Worm (Caenorhabditis elegans) whole organism, midembryonic: ENCODE measurements around the gene lpd-7.

ENCODE experiments used
- T22C8.4 ChIP-seq: fragments of 200-800 bp; sonication (Bioruptor generic); IDR thresholded peaks from 2 replicates; pipeline ENCODE4 v1.3.6; 2022; ENCODE audit warnings: missing genetic modification characterization, missing compliant biosample characterization
- cog-1 ChIP-seq: sonication (generic microtip); optimal IDR thresholded peaks from 2 replicates; lab custom pipeline; 2016; ENCODE audit warnings: missing genetic modification characterization, missing compliant biosample characterization
- flt-1 ChIP-seq: fragments of 200-800 bp; sonication (Bioruptor generic); IDR thresholded peaks from 2 replicates; pipeline ENCODE4 v1.3.6; 2022; ENCODE audit warnings: missing genetic modification characterization, missing compliant biosample characterization
- klf-2 ChIP-seq: fragments of 200-800 bp; sonication (Bioruptor generic); conservative IDR thresholded peaks from 2 replicates; pipeline ENCODE4 v1.3.6; 2022; ENCODE audit warnings: missing genetic modification reagents, missing genetic modification characterization, missing compliant biosample characterization
- med-1 ChIP-seq: sonication (generic microtip); optimal IDR thresholded peaks from 2 replicates; lab custom pipeline; 2017; ENCODE audit warnings: missing genetic modification characterization, mild to moderate bottlenecking, missing compliant biosample characterization, antibody characterized with exemption, missing genetic modification reagents; ENCODE audit not compliant: insufficient read depth
- ref-1 ChIP-seq: fragments of 200-800 bp; sonication (Bioruptor generic); conservative IDR thresholded peaks from 2 replicates; pipeline ENCODE4 v1.3.6; 2022; ENCODE audit warnings: missing genetic modification reagents, missing genetic modification characterization, missing compliant biosample characterization
- tab-1 ChIP-seq: fragments of 200-800 bp; sonication (Bioruptor generic); IDR thresholded peaks from 2 replicates; pipeline ENCODE4 v1.3.6; 2022; ENCODE audit warnings: missing genetic modification characterization, missing compliant biosample characterization
- ztf-23 ChIP-seq: fragments of 200-800 bp; sonication (Bioruptor generic); IDR thresholded peaks from 2 replicates; pipeline ENCODE4 v1.3.6; 2022; ENCODE audit warnings: missing genetic modification reagents, missing genetic modification characterization, missing compliant biosample characterization
- ztf-29 ChIP-seq: fragments of 200-800 bp; sonication (Bioruptor generic); IDR thresholded peaks from 2 replicates; pipeline ENCODE4 v1.3.6; 2022; ENCODE audit warnings: missing genetic modification reagents, missing genetic modification characterization, missing compliant biosample characterization

Gene lpd-7

DNA sequence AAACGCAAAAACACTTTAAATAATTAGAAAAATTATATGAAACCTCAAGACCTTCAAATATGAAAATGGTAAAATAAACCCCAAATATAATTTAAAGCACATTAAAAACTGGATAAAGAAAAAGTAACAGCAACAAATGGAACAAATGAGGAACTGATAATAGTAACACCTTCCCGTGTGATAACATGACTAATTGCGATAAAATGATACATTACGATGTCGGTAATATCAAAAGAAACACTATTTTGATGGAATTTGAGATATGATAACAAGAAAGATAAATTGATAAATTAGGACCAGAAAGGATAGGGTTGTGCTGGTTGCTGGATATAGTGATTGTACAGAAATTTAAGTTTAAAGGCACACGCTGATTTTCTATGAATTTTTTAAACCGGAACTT lies 31.1 kb upstream of the lpd-7 start:
- no peak for TF ChIP-seq ztf-29 (GFP tag; lab: Robert Waterston, UW)
- TF ChIP-seq ztf-23 (GFP tag; lab: Robert Waterston, UW): no peak
- TF ChIP-seq T22C8.4 (GFP tag; lab: Robert Waterston, UW): no peak
- no peak for TF ChIP-seq flt-1 (GFP tag; lab: Robert Waterston, UW)
- TF ChIP-seq ref-1: no peak

DNA sequence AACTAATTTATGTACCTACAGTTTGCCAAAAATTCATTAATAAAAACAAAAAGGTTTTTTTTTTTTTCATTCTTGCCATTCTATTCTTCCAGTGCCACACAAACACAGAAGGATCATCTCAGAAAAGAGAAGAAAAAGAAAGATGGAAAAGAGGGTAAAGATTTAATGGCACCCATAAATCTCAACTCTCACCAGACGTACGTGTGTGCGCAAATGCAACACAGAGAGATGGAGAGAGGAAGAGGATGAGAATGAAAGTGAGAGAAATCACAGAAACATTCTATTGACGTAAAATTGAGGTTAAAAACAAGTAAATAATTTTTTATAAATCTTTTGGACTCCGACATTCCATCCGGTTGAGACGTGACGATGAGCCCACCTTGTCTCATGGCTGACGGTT lies 28.9 kb upstream of the lpd-7 start:
- TF ChIP-seq tab-1: no peak
- TF ChIP-seq klf-2 (GFP tag; lab: Robert Waterston, UW): no peak
- no peak for TF ChIP-seq med-1 (GFP tag; lab: Kevin White, UChicago)

DNA sequence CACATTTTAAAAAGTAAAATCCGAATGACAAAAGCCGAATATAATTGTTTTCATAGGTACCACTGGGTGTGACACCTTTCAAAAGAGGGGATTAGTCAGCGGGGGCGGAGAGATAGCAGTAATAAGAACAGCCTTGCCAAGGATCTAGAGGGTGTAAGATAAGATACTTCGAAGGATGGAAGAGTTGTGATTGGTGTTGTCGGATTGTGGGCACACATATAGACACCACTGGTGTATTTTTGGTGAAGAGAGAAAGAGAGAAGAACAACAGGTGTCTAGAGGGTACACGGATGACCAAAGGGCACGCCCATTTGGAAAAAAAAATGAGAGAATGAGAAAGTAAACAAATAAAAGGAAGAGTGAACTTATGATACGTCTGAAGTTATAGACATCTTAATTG lies 28.0 kb upstream of the lpd-7 start:
- TF ChIP-seq tab-1 (no peak), med-1 (GFP tag; lab: Kevin White, UChicago) (no peak), flt-1 (GFP tag; lab: Robert Waterston, UW) (no peak), ztf-23 (GFP tag; lab: Robert Waterston, UW) (no peak), ref-1 (no peak), ztf-29 (GFP tag; lab: Robert Waterston, UW) (no peak), cog-1 (tag; lab: Kevin White, UChicago) (no peak), klf-2 (GFP tag; lab: Robert Waterston, UW) (no peak), T22C8.4 (GFP tag; lab: Robert Waterston, UW) (no peak)

DNA sequence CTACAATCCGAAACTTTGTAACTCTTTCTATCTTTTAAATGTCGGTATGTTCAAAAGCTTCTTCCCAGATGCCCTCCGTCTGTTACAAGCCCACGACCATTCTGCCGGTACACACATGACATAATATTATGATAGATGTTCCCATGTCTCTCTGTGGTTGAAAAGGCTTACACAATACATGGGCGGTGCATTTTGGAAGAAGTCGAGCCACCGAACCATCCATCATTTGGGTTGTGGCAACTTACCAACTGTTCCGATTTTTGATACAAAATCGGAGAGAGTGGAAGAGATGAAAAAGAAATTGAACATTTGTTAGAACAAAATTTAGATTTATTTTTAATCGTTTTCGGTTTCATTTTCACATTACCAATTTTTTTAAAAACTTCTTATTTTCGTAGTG lies 24.2 kb upstream of the lpd-7 start:
- no peak for TF ChIP-seq ztf-29 (GFP tag; lab: Robert Waterston, UW)
- no peak for TF ChIP-seq T22C8.4 (GFP tag; lab: Robert Waterston, UW)
- TF ChIP-seq klf-2 (GFP tag; lab: Robert Waterston, UW): no peak

DNA sequence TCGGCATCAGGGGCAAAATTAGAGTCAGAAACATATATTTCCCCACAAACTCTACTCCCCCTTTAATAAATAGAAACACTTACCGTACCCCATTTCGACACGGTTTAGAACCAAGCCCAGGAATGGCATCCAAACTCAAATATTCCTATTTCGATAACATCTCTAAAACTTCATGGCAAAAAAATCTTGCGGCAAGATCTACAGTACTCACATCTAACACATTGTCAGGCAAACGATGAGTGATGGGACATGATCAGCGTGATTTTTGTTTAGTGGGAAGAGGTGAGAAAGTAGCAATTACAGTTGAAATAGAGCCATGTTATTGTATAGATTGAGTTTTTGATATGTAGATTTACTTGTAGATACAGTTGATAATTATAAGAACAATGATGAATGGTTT lies 22.2 kb upstream of the lpd-7 start:
- TF ChIP-seq med-1 (GFP tag; lab: Kevin White, UChicago): no peak
- TF ChIP-seq cog-1 (tag; lab: Kevin White, UChicago): no peak
- TF ChIP-seq tab-1: no peak
- TF ChIP-seq ztf-23 (GFP tag; lab: Robert Waterston, UW): no peak
- no peak for TF ChIP-seq T22C8.4 (GFP tag; lab: Robert Waterston, UW)
- no peak for TF ChIP-seq flt-1 (GFP tag; lab: Robert Waterston, UW)
- no peak for TF ChIP-seq klf-2 (GFP tag; lab: Robert Waterston, UW)
- no peak for TF ChIP-seq ref-1
- no peak for TF ChIP-seq ztf-29 (GFP tag; lab: Robert Waterston, UW)

DNA sequence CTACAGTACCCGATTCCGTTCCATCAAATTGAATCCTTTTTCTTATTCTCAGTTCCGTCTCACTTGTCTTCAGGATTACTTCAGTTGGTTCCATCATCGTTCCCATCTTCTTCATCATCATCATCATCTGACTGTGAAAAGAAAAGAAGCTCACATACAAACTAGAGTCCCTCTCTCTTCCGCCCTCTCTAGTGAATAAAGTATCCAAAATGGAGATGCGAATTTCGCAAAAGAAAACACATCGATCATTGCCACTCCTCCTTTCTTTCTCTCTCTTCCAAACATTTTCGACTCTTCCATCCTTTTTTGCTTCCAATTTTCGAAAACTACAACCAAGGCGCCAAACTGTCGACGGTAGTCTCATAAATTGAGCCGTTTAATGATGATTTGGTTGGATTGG lies 20.3 kb upstream of the lpd-7 start:
- no peak for TF ChIP-seq med-1 (GFP tag; lab: Kevin White, UChicago)
- TF ChIP-seq T22C8.4 (GFP tag; lab: Robert Waterston, UW): no peak
- TF ChIP-seq tab-1: no peak
- no peak for TF ChIP-seq cog-1 (tag; lab: Kevin White, UChicago)
- no peak for TF ChIP-seq ztf-29 (GFP tag; lab: Robert Waterston, UW)
- TF ChIP-seq ref-1: no peak
- no peak for TF ChIP-seq ztf-23 (GFP tag; lab: Robert Waterston, UW)
- TF ChIP-seq klf-2 (GFP tag; lab: Robert Waterston, UW): no peak
- no peak for TF ChIP-seq flt-1 (GFP tag; lab: Robert Waterston, UW)

DNA sequence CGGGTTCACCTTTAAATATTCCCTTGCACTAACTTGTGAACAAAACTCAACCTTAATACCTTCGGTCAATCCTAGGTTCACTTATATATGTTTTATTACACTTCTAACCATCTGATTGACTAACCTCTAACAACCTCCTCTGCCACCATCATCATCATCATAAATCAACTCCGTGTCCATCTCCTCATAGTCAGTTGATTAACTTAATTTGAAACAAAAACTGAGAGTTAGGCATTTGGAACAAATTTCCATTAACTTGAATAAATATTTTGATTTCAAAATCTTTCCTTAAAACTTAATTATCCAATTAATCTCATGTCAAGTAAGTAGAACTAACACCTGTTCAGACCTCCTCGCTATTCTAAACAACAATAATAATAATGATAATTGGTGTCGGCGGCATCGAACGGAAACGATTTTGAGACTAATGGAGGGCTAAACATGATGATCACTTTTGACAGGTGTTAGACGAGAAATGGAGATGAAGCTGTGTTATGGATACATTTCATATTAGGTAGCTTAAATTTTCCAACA lies 19.4 kb upstream of the lpd-7 start:
- no peak for TF ChIP-seq cog-1 (tag; lab: Kevin White, UChicago)
- no peak for TF ChIP-seq flt-1 (GFP tag; lab: Robert Waterston, UW)
- TF ChIP-seq ztf-23 (GFP tag; lab: Robert Waterston, UW): no peak
- TF ChIP-seq med-1 (GFP tag; lab: Kevin White, UChicago): no peak
- no peak for TF ChIP-seq ref-1
- TF ChIP-seq tab-1: no peak
- no peak for TF ChIP-seq T22C8.4 (GFP tag; lab: Robert Waterston, UW)
- no peak for TF ChIP-seq ztf-29 (GFP tag; lab: Robert Waterston, UW)
- TF ChIP-seq klf-2 (GFP tag; lab: Robert Waterston, UW): no peak

DNA sequence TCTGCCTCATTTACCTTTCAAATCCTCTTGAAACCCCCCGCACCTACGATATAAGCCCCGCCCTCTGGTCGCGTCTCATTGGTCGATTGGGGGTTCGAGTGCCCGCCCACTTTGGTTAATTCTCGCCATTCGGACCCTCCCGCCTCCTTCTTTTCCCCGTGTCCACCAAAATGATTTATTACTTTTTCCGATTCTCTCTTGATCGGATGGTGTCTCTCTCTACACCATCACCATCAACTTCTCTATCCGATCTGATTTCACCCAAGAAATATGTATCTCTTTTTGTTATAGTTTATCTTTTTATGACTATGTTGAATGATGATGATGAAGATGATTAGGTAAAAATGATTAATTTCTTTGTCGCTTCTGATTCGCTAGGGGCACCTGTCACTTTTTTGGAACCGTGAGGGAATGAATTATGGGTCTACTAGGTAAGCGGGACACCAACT lies 18.4 kb upstream of the lpd-7 start:
- TF ChIP-seq ztf-29 (GFP tag; lab: Robert Waterston, UW) (no peak), klf-2 (GFP tag; lab: Robert Waterston, UW) (no peak), ztf-23 (GFP tag; lab: Robert Waterston, UW) (no peak), T22C8.4 (GFP tag; lab: Robert Waterston, UW) (no peak), med-1 (GFP tag; lab: Kevin White, UChicago) (no peak), cog-1 (tag; lab: Kevin White, UChicago) (no peak), tab-1 (no peak), ref-1 (no peak), flt-1 (GFP tag; lab: Robert Waterston, UW) (no peak)

DNA sequence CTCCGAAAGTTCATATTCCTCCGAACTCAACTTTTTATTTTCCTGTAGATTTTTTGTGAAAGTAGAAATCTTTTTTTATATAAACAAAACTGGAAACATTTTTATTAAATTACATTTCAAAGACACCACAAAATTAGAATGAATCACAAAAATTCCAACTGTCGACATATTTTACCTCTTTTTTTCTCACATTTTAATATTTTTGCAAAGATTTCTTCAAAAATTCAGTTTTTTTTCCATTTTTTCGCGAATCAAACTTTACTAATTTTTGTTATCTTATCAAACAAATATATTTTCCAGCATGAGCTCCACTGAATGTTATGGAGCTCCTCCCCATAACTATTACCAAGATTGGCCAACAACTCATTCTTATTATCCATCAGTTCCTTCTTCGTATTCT lies 17.8 kb upstream of the lpd-7 start, which contains the start of gene ceh-13:
TSS of gene ceh-13 (plus strand) at position 301 of the 400 bp plus-strand sequence.
- TF ChIP-seq T22C8.4 (GFP tag; lab: Robert Waterston, UW) (no peak), flt-1 (GFP tag; lab: Robert Waterston, UW) (no peak)

DNA sequence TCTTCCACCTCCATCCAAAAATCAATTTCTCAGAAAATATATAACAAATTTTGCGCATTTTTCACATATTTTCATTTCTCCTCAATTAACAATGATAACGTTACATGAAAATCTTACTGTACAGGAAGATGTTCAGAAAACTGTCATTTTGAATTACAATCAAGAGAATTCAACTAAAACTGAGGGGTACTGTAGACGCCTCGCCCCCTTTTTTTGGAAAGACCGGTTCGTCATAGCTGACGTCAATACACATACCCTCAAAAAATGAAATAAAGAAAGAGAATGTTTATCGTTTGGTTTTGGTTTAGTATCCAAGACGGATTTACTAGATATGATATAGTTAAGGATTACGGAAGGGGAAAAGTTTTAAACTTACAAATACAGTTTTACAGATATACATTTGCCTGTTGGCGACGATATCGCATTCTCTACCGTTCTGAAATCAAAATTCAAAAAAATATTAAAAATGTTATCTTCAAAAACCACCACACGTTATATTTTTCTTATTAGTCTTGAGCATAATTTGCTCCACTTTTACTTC lies 15.2 kb upstream of the lpd-7 start:
- TF ChIP-seq ztf-29 (GFP tag; lab: Robert Waterston, UW): no peak
- TF ChIP-seq ztf-23 (GFP tag; lab: Robert Waterston, UW): no peak
- no peak for TF ChIP-seq cog-1 (tag; lab: Kevin White, UChicago)
- TF ChIP-seq klf-2 (GFP tag; lab: Robert Waterston, UW): no peak
- TF ChIP-seq T22C8.4 (GFP tag; lab: Robert Waterston, UW): no peak
- no peak for TF ChIP-seq ref-1
- no peak for TF ChIP-seq flt-1 (GFP tag; lab: Robert Waterston, UW)
- TF ChIP-seq tab-1: no peak
- TF ChIP-seq med-1 (GFP tag; lab: Kevin White, UChicago): no peak
